Worm (Caenorhabditis elegans) whole organism, young adult: Measurements from ENCODE around the gene srh-87.

ENCODE experiments used
- B0019.2 ChIP-seq: fragments of 200-800 bp; sonication (Bioruptor generic); conservative IDR thresholded peaks from 2 replicates; pipeline ENCODE4 v1.3.6; 2022; ENCODE audit warnings: missing genetic modification reagents, missing genetic modification characterization, missing compliant biosample characterization
- B0035.1 ChIP-seq: sonication (generic microtip); optimal IDR thresholded peaks from 2 replicates; lab custom pipeline; 2016; ENCODE audit warnings: missing genetic modification characterization, mild to moderate bottlenecking, missing compliant biosample characterization, missing genotype, missing genetic modification reagents
- B0261.1 ChIP-seq: sonication (generic microtip); optimal IDR thresholded peaks from 2 replicates; lab custom pipeline; 2016; ENCODE audit warnings: mild to moderate bottlenecking, missing genetic modification characterization, moderate library complexity, missing compliant biosample characterization
- B0336.3 ChIP-seq: fragments of 200-800 bp; sonication (Bioruptor generic); IDR thresholded peaks from 2 replicates; pipeline ENCODE4 v1.3.6; 2022; ENCODE audit warnings: missing genetic modification characterization, missing compliant biosample characterization
- F23B12.7 ChIP-seq: sonication (generic microtip); optimal IDR thresholded peaks from 2 replicates; lab custom pipeline; 2017; ENCODE audit warnings: missing genetic modification characterization, mild to moderate bottlenecking, missing compliant biosample characterization, antibody characterized with exemption, moderate library complexity; ENCODE audit not compliant: insufficient read depth
- F33H1.4 ChIP-seq: fragments of 200-800 bp; sonication (Bioruptor generic); IDR thresholded peaks from 2 replicates; pipeline ENCODE4 v1.3.6; 2022; ENCODE audit warnings: missing genetic modification reagents, missing genetic modification characterization, missing compliant biosample characterization
- T07F8.4 ChIP-seq: sonication (generic microtip); optimal IDR thresholded peaks from 2 replicates; lab custom pipeline; 2016; ENCODE audit warnings: mild to moderate bottlenecking, missing genetic modification characterization, moderate library complexity, missing compliant biosample characterization
- atf-7 ChIP-seq: sonication (generic microtip); optimal IDR thresholded peaks from 2 replicates; lab custom pipeline; 2017; ENCODE audit warnings: mild to moderate bottlenecking, missing genetic modification characterization, missing compliant biosample characterization
- attf-5 ChIP-seq: fragments of 200-800 bp; sonication (Bioruptor generic); optimal IDR thresholded peaks from 2 replicates; lab custom pipeline; 2018; ENCODE audit warnings: mild to moderate bottlenecking, missing genetic modification characterization, missing compliant biosample characterization
- bed-2 ChIP-seq: fragments of 200-800 bp; sonication (Bioruptor generic); IDR thresholded peaks from 2 replicates; pipeline ENCODE4 v1.3.6; 2022; ENCODE audit warnings: missing genetic modification reagents, missing genetic modification characterization, missing compliant biosample characterization
- ceh-100 ChIP-seq: fragments of 200-800 bp; sonication (Bioruptor generic); IDR thresholded peaks from 2 replicates; pipeline ENCODE4 v1.3.6; 2022; ENCODE audit warnings: missing genetic modification reagents, missing genetic modification characterization, missing compliant biosample characterization
- ceh-27 ChIP-seq: fragments of 200-800 bp; sonication (Bioruptor generic); optimal IDR thresholded peaks from 2 replicates; lab custom pipeline; 2018; ENCODE audit warnings: mild to moderate bottlenecking, missing genetic modification characterization, moderate library complexity, missing compliant biosample characterization
- die-1 ChIP-seq: sonication (generic microtip); optimal IDR thresholded peaks from 2 replicates; lab custom pipeline; 2016; ENCODE audit warnings: missing genotype, mild to moderate bottlenecking, missing genetic modification characterization, missing compliant biosample characterization
- dox-1 ChIP-seq: fragments of 200-800 bp; sonication (Bioruptor generic); IDR thresholded peaks from 2 replicates; pipeline ENCODE4 v1.3.6; 2022; ENCODE audit warnings: missing genetic modification reagents, missing genetic modification characterization, missing compliant biosample characterization
- ets-4 ChIP-seq: fragments of 200-800 bp; sonication (Bioruptor generic); optimal IDR thresholded peaks from 2 replicates; lab custom pipeline; 2018; ENCODE audit warnings: mild to moderate bottlenecking, missing genetic modification characterization, missing compliant biosample characterization
- hlh-26 ChIP-seq: fragments of 200-800 bp; sonication (Bioruptor generic); conservative IDR thresholded peaks from 2 replicates; pipeline ENCODE4 v1.3.6; 2022; ENCODE audit warnings: missing genetic modification reagents, missing genetic modification characterization, missing compliant biosample characterization
- hsf-1 ChIP-seq: fragments of 200-800 bp; sonication (Bioruptor generic); IDR thresholded peaks from 2 replicates; pipeline ENCODE4 v1.3.6; 2022; ENCODE audit warnings: missing genetic modification reagents, missing genetic modification characterization, missing compliant biosample characterization
- lin-26 ChIP-seq: fragments of 200-800 bp; sonication (Bioruptor generic); IDR thresholded peaks from 2 replicates; pipeline ENCODE4 v1.3.6; 2022; ENCODE audit warnings: missing genetic modification reagents, missing genetic modification characterization, missing compliant biosample characterization
- lin-54 ChIP-seq: fragments of 200-800 bp; sonication (Bioruptor generic); optimal IDR thresholded peaks from 2 replicates; lab custom pipeline; 2018; ENCODE audit warnings: mild to moderate bottlenecking, missing genetic modification characterization, missing compliant biosample characterization
- lsy-27 ChIP-seq: sonication (generic microtip); optimal IDR thresholded peaks from 2 replicates; lab custom pipeline; 2017; ENCODE audit warnings: missing genetic modification characterization, mild to moderate bottlenecking, missing compliant biosample characterization, antibody characterized with exemption, missing genotype, borderline replicate concordance; ENCODE audit not compliant: insufficient read depth
- madf-10 ChIP-seq: sonication (generic microtip); optimal IDR thresholded peaks from 2 replicates; lab custom pipeline; 2016; ENCODE audit warnings: mild to moderate bottlenecking, missing genetic modification characterization, missing compliant biosample characterization
- madf-8 ChIP-seq: fragments of 200-800 bp; sonication (Bioruptor generic); conservative IDR thresholded peaks from 2 replicates; pipeline ENCODE4 v1.3.6; 2022; ENCODE audit warnings: missing genetic modification reagents, missing genetic modification characterization, missing compliant biosample characterization
- mcd-1 ChIP-seq: fragments of 200-800 bp; sonication (Bioruptor generic); IDR thresholded peaks from 2 replicates; pipeline ENCODE4 v1.3.6; 2022; ENCODE audit warnings: missing genetic modification reagents, missing genetic modification characterization, missing compliant biosample characterization
- nfya-1 ChIP-seq: sonication (generic microtip); optimal IDR thresholded peaks from 2 replicates; lab custom pipeline; 2017; ENCODE audit warnings: antibody characterized with exemption, missing compliant biosample characterization, missing genetic modification characterization, borderline replicate concordance; ENCODE audit not compliant: insufficient read depth
- nhr-120 ChIP-seq: fragments of 200-800 bp; sonication (Bioruptor generic); IDR thresholded peaks from 2 replicates; pipeline ENCODE4 v1.3.6; 2022; ENCODE audit warnings: missing genetic modification characterization, missing compliant biosample characterization
- nhr-80 ChIP-seq: sonication (generic microtip); optimal IDR thresholded peaks from 2 replicates; lab custom pipeline; 2016; ENCODE audit warnings: missing genetic modification characterization, missing compliant biosample characterization
- nhr-90 ChIP-seq: sonication (generic microtip); optimal IDR thresholded peaks from 2 replicates; lab custom pipeline; 2016; ENCODE audit warnings: missing genotype, mild to moderate bottlenecking, missing genetic modification characterization, missing compliant biosample characterization
- pbrm-1 ChIP-seq: fragments of 200-800 bp; sonication (Bioruptor generic); IDR thresholded peaks from 2 replicates; pipeline ENCODE4 v1.3.6; 2022; ENCODE audit warnings: missing genetic modification reagents, missing genetic modification characterization, missing compliant biosample characterization
- pha-4 ChIP-seq: fragments of 150-350 bp; sonication (generic microtip); optimal IDR thresholded peaks from 2 replicates; lab custom pipeline; 2014; ENCODE audit warnings: missing biosample characterization, missing genetic modification reagents, missing genetic modification characterization
- snpc-1.3 ChIP-seq: sonication (generic microtip); optimal IDR thresholded peaks from 2 replicates; lab custom pipeline; 2017; ENCODE audit warnings: missing genetic modification characterization, mild to moderate bottlenecking, missing compliant biosample characterization, antibody characterized with exemption, moderate library complexity, missing genotype, missing genetic modification reagents; ENCODE audit not compliant: insufficient read depth
- snpc-4 ChIP-seq, 5 experiments: fragments of 150-350 bp in 1 of 5; sonication (generic microtip) in 4 of 5; optimal IDR thresholded peaks; 2 replicates each; lab custom pipeline; 2014 to 2018; ENCODE audit warnings: missing genetic modification characterization in 5 of 5, missing biosample characterization in 3 of 5, antibody characterized with exemption in 2 of 5, mild to moderate bottlenecking in 2 of 5, missing compliant biosample characterization in 2 of 5, missing genotype in 2 of 5, moderate library complexity in 2 of 5, missing genetic modification reagents in 1 of 5
- somi-1 ChIP-seq: fragments of 200-800 bp; sonication (Bioruptor generic); optimal IDR thresholded peaks from 2 replicates; lab custom pipeline; 2018; ENCODE audit warnings: mild to moderate bottlenecking, missing genetic modification characterization, missing compliant biosample characterization
- tbx-9 ChIP-seq: sonication (generic microtip); optimal IDR thresholded peaks from 2 replicates; lab custom pipeline; 2016; ENCODE audit warnings: borderline replicate concordance, missing genetic modification characterization, inconsistent platforms, missing compliant biosample characterization
- tlf-1 ChIP-seq: fragments of 200-800 bp; sonication (Bioruptor generic); optimal IDR thresholded peaks from 2 replicates; lab custom pipeline; 2018; ENCODE audit warnings: mild to moderate bottlenecking, missing genetic modification characterization, missing compliant biosample characterization
- zim-3 ChIP-seq: sonication (generic microtip); optimal IDR thresholded peaks from 2 replicates; lab custom pipeline; 2017; ENCODE audit warnings: mild to moderate bottlenecking, missing genetic modification characterization, moderate library complexity, missing compliant biosample characterization
- ztf-18 ChIP-seq: sonication (generic microtip); optimal IDR thresholded peaks from 2 replicates; lab custom pipeline; 2016; ENCODE audit warnings: missing genotype, mild to moderate bottlenecking, missing genetic modification characterization, missing compliant biosample characterization
- ztf-26 ChIP-seq: sonication (generic microtip); optimal IDR thresholded peaks from 2 replicates; lab custom pipeline; 2017; ENCODE audit warnings: missing genetic modification characterization, missing compliant biosample characterization

Gene srh-87

ce11 chrV:2945602-2946001 lies at the start of gene srh-87:
Gene srh-87 (minus strand): TSS chrV:2945702.
- no peak for TF ChIP-seq ceh-27 (GFP tag; lab: Kevin White, UChicago)
- TF ChIP-seq die-1 (tag; lab: Kevin White, UChicago): no peak
- TF ChIP-seq nhr-90 (tag; lab: Kevin White, UChicago): no peak

DNA sequence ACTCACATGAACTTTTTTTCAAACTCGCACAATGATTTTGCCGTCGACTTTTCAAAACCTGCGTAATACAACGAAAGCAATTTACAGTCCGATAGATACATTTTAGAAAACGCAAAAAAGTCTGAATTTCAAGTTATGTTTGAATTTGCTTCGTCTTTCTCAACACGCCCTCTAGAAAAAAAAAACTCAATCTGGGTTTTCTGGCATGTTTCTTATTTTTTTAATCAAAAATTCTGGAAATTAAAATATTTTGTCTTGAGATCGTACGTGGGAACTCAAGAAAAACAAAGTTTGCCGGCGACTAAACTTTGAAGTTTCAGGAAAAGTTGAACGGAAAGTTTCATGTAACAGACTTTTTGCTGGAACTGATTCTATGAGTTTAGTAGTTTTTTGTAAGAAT lies 48.3 kb upstream of the srh-87 start, which contains the start of gene srw-115:
srw-115 (minus strand) TSS at position 101 of the 400 bp plus-strand sequence.
- TF ChIP-seq nhr-120 (GFP tag; lab: Robert Waterston, UW): no peak
- no peak for TF ChIP-seq tbx-9 (tag; lab: Kevin White, UChicago)
- no peak for TF ChIP-seq atf-7 (tag; lab: Kevin White, UChicago)
- no peak for TF ChIP-seq zim-3 (tag; lab: Kevin White, UChicago)
- no peak for TF ChIP-seq hlh-26 (GFP tag; lab: Robert Waterston, UW)
- TF ChIP-seq somi-1 (GFP tag; lab: Kevin White, UChicago): no peak
- no peak for TF ChIP-seq F23B12.7 (tag; lab: Kevin White, UChicago)
- TF ChIP-seq T07F8.4: no peak
- no peak for TF ChIP-seq ets-4 (GFP tag; lab: Kevin White, UChicago)
- no peak for TF ChIP-seq madf-10 (tag; lab: Kevin White, UChicago)

DNA sequence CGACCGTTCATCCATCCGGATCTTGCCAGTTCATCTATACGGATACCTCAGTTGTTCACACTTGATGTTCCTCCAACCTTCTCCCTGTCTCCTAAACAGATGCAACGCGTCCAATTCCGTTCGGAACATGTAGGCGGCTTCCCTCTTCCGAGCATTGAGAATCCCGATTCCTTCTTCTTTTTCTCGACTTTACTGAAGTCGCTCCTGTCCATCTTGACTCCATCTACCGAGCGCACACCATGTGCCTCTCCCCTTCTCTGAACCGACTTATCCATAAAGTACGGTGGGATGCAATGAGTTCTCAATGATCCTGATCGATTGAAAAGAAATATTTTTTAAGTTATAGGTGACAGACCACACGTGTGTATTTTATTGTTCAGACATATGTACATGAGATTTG lies 46.6 kb upstream of the srh-87 start:
- TF ChIP-seq tlf-1 (GFP tag; lab: Kevin White, UChicago) (no peak), nfya-1 (tag; lab: Kevin White, UChicago) (no peak)

- TF ChIP-seq nhr-80 (tag; lab: Kevin White, UChicago) (no peak), attf-5 (GFP tag; lab: Kevin White, UChicago) (no peak)
- TF ChIP-seq, all 124 proteins: peak for 0
These were observed 46.0 kb upstream of the srh-87 start, which contains the start of gene srw-121 for ce11 chrV:2991485-2991884. Gene srw-121 (minus strand): TSS chrV:2991585.

- no peak for TF ChIP-seq bed-2 (GFP tag; lab: Robert Waterston, UW)
- TF ChIP-seq snpc-1.3 (tag; lab: Kevin White, UChicago): no peak
These were observed 41.9 kb upstream of the srh-87 start, which contains the start of gene srh-85 for ce11 chrV:2987407-2987806. Gene srh-85 (minus strand): TSS chrV:2987507.

ce11 chrV:2985309-2985708 lies 39.8 kb upstream of the srh-87 start, which contains the start of gene srw-139:
Gene srw-139 (minus strand): TSS chrV:2985409.
- no peak for TF ChIP-seq F33H1.4 (GFP tag; lab: Robert Waterston, UW)
- no peak for TF ChIP-seq B0019.2 (GFP tag; lab: Robert Waterston, UW)
- no peak for TF ChIP-seq ceh-100
- TF ChIP-seq B0035.1 (tag; lab: Kevin White, UChicago): no peak
- TF ChIP-seq lin-26 (GFP tag; lab: Robert Waterston, UW): no peak

- TF ChIP-seq pbrm-1 (no peak), B0261.1 (tag; lab: Kevin White, UChicago) (no peak), tbx-9 (tag; lab: Kevin White, UChicago) (no peak), hsf-1 (GFP tag; lab: Robert Waterston, UW) (no peak), lin-54 (no peak), pha-4 (tag; lab: Kevin White, UChicago) (no peak), madf-8 (GFP tag; lab: Robert Waterston, UW) (no peak), B0336.3 (no peak), lsy-27 (tag; lab: Kevin White, UChicago) (no peak), mcd-1 (GFP tag; lab: Robert Waterston, UW) (no peak), ztf-18 (no peak), ztf-26 (tag; lab: Kevin White, UChicago) (no peak), snpc-4 (GFP tag; optimal IDR thresholded peaks at IDR 0.05; lab: Kevin White, UChicago) (no peak), snpc-4 (tag; optimal IDR thresholded peaks at IDR 0.05; lab: Kevin White, UChicago) (no peak), dox-1 (GFP tag; lab: Robert Waterston, UW) (no peak), somi-1 (GFP tag; lab: Kevin White, UChicago) (no peak)
These were observed 37.8 kb upstream of the srh-87 start, which contains the start of gene srw-117 for ce11 chrV:2983351-2983750. Gene srw-117 (minus strand): TSS chrV:2983451.
